Worm (Caenorhabditis elegans) whole organism, young adult: ENCODE results near the gene Y39A1A.21.

Experiments used
- B0261.1 ChIP-seq: sonication (generic microtip); optimal IDR thresholded peaks from 2 replicates; lab custom pipeline; 2016; ENCODE audit warnings: mild to moderate bottlenecking, missing genetic modification characterization, moderate library complexity, missing compliant biosample characterization
- B0336.3 ChIP-seq: fragments of 200-800 bp; sonication (Bioruptor generic); IDR thresholded peaks from 2 replicates; pipeline ENCODE4 v1.3.6; 2022; ENCODE audit warnings: missing genetic modification characterization, missing compliant biosample characterization
- C06A6.2 ChIP-seq: fragments of 200-800 bp; sonication (Bioruptor generic); conservative IDR thresholded peaks from 2 replicates; pipeline ENCODE4 v1.3.6; 2022; ENCODE audit warnings: missing genetic modification characterization, missing compliant biosample characterization
- D2030.7 ChIP-seq: fragments of 200-800 bp; sonication (Bioruptor generic); IDR thresholded peaks from 2 replicates; pipeline ENCODE4 v1.3.6; 2022; ENCODE audit warnings: missing genetic modification reagents, missing genetic modification characterization, missing compliant biosample characterization
- F33H1.4 ChIP-seq: fragments of 200-800 bp; sonication (Bioruptor generic); IDR thresholded peaks from 2 replicates; pipeline ENCODE4 v1.3.6; 2022; ENCODE audit warnings: missing genetic modification reagents, missing genetic modification characterization, missing compliant biosample characterization
- F39B2.1 ChIP-seq: fragments of 200-800 bp; sonication (Bioruptor generic); IDR thresholded peaks from 2 replicates; pipeline ENCODE4 v1.3.6; 2022; ENCODE audit warnings: missing genetic modification reagents, missing genetic modification characterization, missing compliant biosample characterization
- F49E8.2 ChIP-seq: sonication (generic microtip); optimal IDR thresholded peaks from 3 replicates; lab custom pipeline; 2017; ENCODE audit warnings: missing genetic modification characterization, mild to moderate bottlenecking, missing compliant biosample characterization, antibody characterized with exemption, moderate library complexity; ENCODE audit not compliant: insufficient read depth
- F52B5.7 ChIP-seq: sonication (generic microtip); optimal IDR thresholded peaks from 2 replicates; lab custom pipeline; 2016; ENCODE audit warnings: mild to moderate bottlenecking, missing genetic modification characterization, missing compliant biosample characterization
- Y53G8AR.9 ChIP-seq: fragments of 200-800 bp; sonication (Bioruptor generic); conservative IDR thresholded peaks from 2 replicates; pipeline ENCODE4 v1.3.6; 2022; ENCODE audit warnings: missing genetic modification reagents, missing genetic modification characterization, missing compliant biosample characterization
- Y67H2A.10 ChIP-seq: fragments of 200-800 bp; sonication (Bioruptor generic); conservative IDR thresholded peaks from 2 replicates; pipeline ENCODE4 v1.3.6; 2022; ENCODE audit warnings: missing genetic modification reagents, missing genetic modification characterization, missing compliant biosample characterization
- akir-1 ChIP-seq: fragments of 200-800 bp; sonication (Bioruptor generic); optimal IDR thresholded peaks from 2 replicates; lab custom pipeline; 2018; ENCODE audit warnings: mild to moderate bottlenecking, missing genetic modification characterization, moderate library complexity, missing compliant biosample characterization
- ama-1 ChIP-seq, 3 experiments: fragments of 150-350 bp in 1 of 3; sonication (generic microtip) in 2 of 3; optimal IDR thresholded peaks; 2 replicates each; lab custom pipeline; 2014 to 2018; ENCODE audit warnings: missing biosample characterization in 2 of 3, missing genetic modification characterization in 2 of 3, missing genetic modification reagents in 2 of 3
- aptf-3 ChIP-seq: fragments of 200-800 bp; sonication (Bioruptor generic); IDR thresholded peaks from 2 replicates; pipeline ENCODE4 v1.3.6; 2022; ENCODE audit warnings: missing genetic modification characterization, missing compliant biosample characterization
- atf-7 ChIP-seq: sonication (generic microtip); optimal IDR thresholded peaks from 2 replicates; lab custom pipeline; 2017; ENCODE audit warnings: mild to moderate bottlenecking, missing genetic modification characterization, missing compliant biosample characterization
- cebp-1 ChIP-seq, 2 experiments: fragments of 200-800 bp in 1 of 2; sonication (Bioruptor generic) in 1 of 2; sonication (generic microtip) in 1 of 2; IDR thresholded peaks in 1 of 2; optimal IDR thresholded peaks in 1 of 2; 2 replicates each; pipeline versions ENCODE4 v1.3.6 to Lab custom; 2017 to 2022; ENCODE audit warnings: missing compliant biosample characterization in 2 of 2, missing genetic modification characterization in 2 of 2, mild to moderate bottlenecking in 1 of 2, missing genetic modification reagents in 1 of 2, moderate library complexity in 1 of 2
- cebp-2 ChIP-seq: fragments of 200-800 bp; sonication (Bioruptor generic); IDR thresholded peaks from 2 replicates; pipeline ENCODE4 v1.3.6; 2022; ENCODE audit warnings: missing genetic modification characterization, missing compliant biosample characterization
- ceh-100 ChIP-seq: fragments of 200-800 bp; sonication (Bioruptor generic); IDR thresholded peaks from 2 replicates; pipeline ENCODE4 v1.3.6; 2022; ENCODE audit warnings: missing genetic modification reagents, missing genetic modification characterization, missing compliant biosample characterization
- ceh-58 ChIP-seq: fragments of 200-800 bp; sonication (Bioruptor generic); IDR thresholded peaks from 2 replicates; pipeline ENCODE4 v1.3.6; 2022; ENCODE audit warnings: missing genetic modification characterization, missing compliant biosample characterization
- die-1 ChIP-seq: sonication (generic microtip); optimal IDR thresholded peaks from 2 replicates; lab custom pipeline; 2016; ENCODE audit warnings: missing genotype, mild to moderate bottlenecking, missing genetic modification characterization, missing compliant biosample characterization
- efl-1 ChIP-seq: fragments of 150-350 bp; optimal IDR thresholded peaks from 2 replicates; lab custom pipeline; 2014; ENCODE audit warnings: missing biosample characterization, missing genetic modification reagents, missing genetic modification characterization
- ekl-4 ChIP-seq: fragments of 200-800 bp; sonication (Bioruptor generic); IDR thresholded peaks from 2 replicates; pipeline ENCODE4 v1.3.6; 2022; ENCODE audit warnings: missing genetic modification reagents, missing genetic modification characterization, missing compliant biosample characterization
- hsf-1 ChIP-seq: fragments of 200-800 bp; sonication (Bioruptor generic); IDR thresholded peaks from 2 replicates; pipeline ENCODE4 v1.3.6; 2022; ENCODE audit warnings: missing genetic modification reagents, missing genetic modification characterization, missing compliant biosample characterization
- lin-26 ChIP-seq: fragments of 200-800 bp; sonication (Bioruptor generic); IDR thresholded peaks from 2 replicates; pipeline ENCODE4 v1.3.6; 2022; ENCODE audit warnings: missing genetic modification reagents, missing genetic modification characterization, missing compliant biosample characterization
- lin-54 ChIP-seq: fragments of 200-800 bp; sonication (Bioruptor generic); optimal IDR thresholded peaks from 2 replicates; lab custom pipeline; 2018; ENCODE audit warnings: mild to moderate bottlenecking, missing genetic modification characterization, missing compliant biosample characterization
- madf-10 ChIP-seq: sonication (generic microtip); optimal IDR thresholded peaks from 2 replicates; lab custom pipeline; 2016; ENCODE audit warnings: mild to moderate bottlenecking, missing genetic modification characterization, missing compliant biosample characterization
- madf-6 ChIP-seq: fragments of 200-800 bp; sonication (Bioruptor generic); IDR thresholded peaks from 2 replicates; pipeline ENCODE4 v1.3.6; 2022; ENCODE audit warnings: missing genetic modification reagents, missing genetic modification characterization, missing compliant biosample characterization
- mcd-1 ChIP-seq: fragments of 200-800 bp; sonication (Bioruptor generic); IDR thresholded peaks from 2 replicates; pipeline ENCODE4 v1.3.6; 2022; ENCODE audit warnings: missing genetic modification reagents, missing genetic modification characterization, missing compliant biosample characterization
- nfyb-1 ChIP-seq: fragments of 200-800 bp; sonication (Bioruptor generic); IDR thresholded peaks from 2 replicates; pipeline ENCODE4 v1.3.6; 2022; ENCODE audit warnings: missing genetic modification reagents, missing genetic modification characterization, missing compliant biosample characterization
- nhr-27 ChIP-seq: fragments of 200-800 bp; sonication (Bioruptor generic); optimal IDR thresholded peaks from 2 replicates; lab custom pipeline; 2018; ENCODE audit warnings: mild to moderate bottlenecking, missing genetic modification characterization, moderate library complexity, missing compliant biosample characterization
- rcor-1 ChIP-seq: fragments of 200-800 bp; sonication (Bioruptor generic); IDR thresholded peaks from 2 replicates; pipeline ENCODE4 v1.3.6; 2022; ENCODE audit warnings: missing genetic modification reagents, missing genetic modification characterization, missing compliant biosample characterization
- rpc-1 ChIP-seq, 2 experiments: fragments of 150-350 bp in 1 of 2; sonication (generic microtip) in 1 of 2; optimal IDR thresholded peaks; 2 replicates each; lab custom pipeline; 2014 to 2018; ENCODE audit warnings: missing biosample characterization in 1 of 2, missing genetic modification characterization in 1 of 2, missing genetic modification reagents in 1 of 2, missing genotype in 1 of 2
- snpc-1.1 ChIP-seq: sonication (generic microtip); optimal IDR thresholded peaks from 2 replicates; lab custom pipeline; 2017; ENCODE audit warnings: missing genetic modification characterization, mild to moderate bottlenecking, missing compliant biosample characterization, antibody characterized with exemption, moderate library complexity, missing genotype, missing genetic modification reagents; ENCODE audit not compliant: insufficient read depth
- snpc-1.3 ChIP-seq: sonication (generic microtip); optimal IDR thresholded peaks from 2 replicates; lab custom pipeline; 2017; ENCODE audit warnings: missing genetic modification characterization, mild to moderate bottlenecking, missing compliant biosample characterization, antibody characterized with exemption, moderate library complexity, missing genotype, missing genetic modification reagents; ENCODE audit not compliant: insufficient read depth
- sptf-2 ChIP-seq: fragments of 200-800 bp; sonication (Bioruptor generic); optimal IDR thresholded peaks from 2 replicates; lab custom pipeline; 2018; ENCODE audit warnings: mild to moderate bottlenecking, missing genetic modification characterization, missing compliant biosample characterization
- tlf-1 ChIP-seq: fragments of 200-800 bp; sonication (Bioruptor generic); optimal IDR thresholded peaks from 2 replicates; lab custom pipeline; 2018; ENCODE audit warnings: mild to moderate bottlenecking, missing genetic modification characterization, missing compliant biosample characterization
- ztf-18 ChIP-seq: sonication (generic microtip); optimal IDR thresholded peaks from 2 replicates; lab custom pipeline; 2016; ENCODE audit warnings: missing genotype, mild to moderate bottlenecking, missing genetic modification characterization, missing compliant biosample characterization
- ztf-6 ChIP-seq: fragments of 200-800 bp; sonication (Bioruptor generic); IDR thresholded peaks from 2 replicates; pipeline ENCODE4 v1.3.6; 2022; ENCODE audit warnings: missing genetic modification reagents, missing genetic modification characterization, missing compliant biosample characterization

Gene Y39A1A.21

DNA sequence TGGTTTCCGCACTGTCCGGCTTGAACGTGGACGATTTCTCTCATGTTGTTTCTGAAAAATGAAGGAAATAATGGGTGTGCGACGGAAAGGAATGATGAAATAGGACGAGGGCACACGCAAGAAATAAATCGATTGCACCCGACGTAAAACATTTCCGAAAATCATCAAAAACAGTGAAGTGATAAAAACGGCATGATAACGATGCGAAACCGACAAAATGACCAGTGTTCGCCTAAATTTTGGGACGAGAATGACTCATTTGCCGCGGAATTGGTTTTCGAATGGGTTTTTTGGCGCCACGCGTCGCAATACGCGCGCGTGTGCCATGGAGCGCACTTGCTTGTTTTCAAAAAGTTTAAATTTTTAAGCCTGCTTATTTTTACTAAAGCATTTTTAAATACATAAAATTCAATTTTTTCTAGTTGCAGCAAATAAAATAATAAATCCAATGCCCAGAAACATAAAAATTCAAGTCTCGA, 35.6 kb upstream of the Y39A1A.21 start, which contains the start of the genes tbb-1 and rib-2 (continued):
- TF ChIP-seq madf-6 (GFP tag; lab: Robert Waterston, UW) (peak; percentile 100), snpc-1.1 (tag; lab: Kevin White, UChicago) (peak; percentile 77), F52B5.7 (tag; lab: Kevin White, UChicago) (peak; percentile 44), cebp-2 (GFP tag; lab: Robert Waterston, UW) (no peak), madf-10 (tag; lab: Kevin White, UChicago) (peak; percentile 78), akir-1 (GFP tag; lab: Kevin White, UChicago) (no peak), hsf-1 (GFP tag; lab: Robert Waterston, UW) (peak; percentile 95), sptf-2 (peak; percentile 3)

- TF ChIP-seq ztf-6 (GFP tag; lab: Robert Waterston, UW) (no peak), rcor-1 (GFP tag; lab: Robert Waterston, UW) (0 out of 2 replicates have a peak, but pooled peaks have one; percentile 29), hsf-1 (GFP tag; lab: Robert Waterston, UW) (peak; percentile 66), ztf-18 (tag; lab: Kevin White, UChicago) (no peak), C06A6.2 (GFP tag; lab: Robert Waterston, UW) (no peak), snpc-1.1 (tag; lab: Kevin White, UChicago) (peak; percentile 29), efl-1 (GFP tag; lab: Kevin White, UChicago) (peak; percentile 20), nhr-27 (tag; lab: Kevin White, UChicago) (peak; percentile 14), ceh-100 (0 out of 2 replicates have a peak, but pooled peaks have one; percentile 11), die-1 (tag; lab: Kevin White, UChicago) (no peak), ama-1 (optimal IDR thresholded peaks at IDR 0.05; lab: Kevin White, UChicago) (peak; percentile 60), ama-1 (GFP tag; optimal IDR thresholded peaks at IDR 0.05; lab: Kevin White, UChicago) (peak in 1 of 2 experiments; percentile 10), madf-6 (GFP tag; lab: Robert Waterston, UW) (peak; percentile 67), rpc-1 (optimal IDR thresholded peaks at IDR 0.05; lab: Kevin White, UChicago) (no peak), rpc-1 (tag; optimal IDR thresholded peaks at IDR 0.05; lab: Kevin White, UChicago) (no peak), tlf-1 (GFP tag; lab: Kevin White, UChicago) (peak; percentile 46), atf-7 (tag; lab: Kevin White, UChicago) (no peak), snpc-1.3 (peak; percentile 54), nfyb-1 (GFP tag; lab: Robert Waterston, UW) (0 out of 2 replicates have a peak, but pooled peaks have one; percentile 12), D2030.7 (GFP tag; lab: Robert Waterston, UW) (peak; percentile 50; the same call in 1 of the 2 replicates), B0261.1 (tag; lab: Kevin White, UChicago) (no peak), ekl-4 (GFP tag; lab: Robert Waterston, UW) (0 out of 2 replicates have a peak, but pooled peaks have one; percentile 38), mcd-1 (peak; percentile 6; the same call in 1 of the 2 replicates), B0336.3 (peak; percentile 26; the same call in 1 of the 2 replicates), Y67H2A.10 (0 out of 2 replicates have a peak, but pooled peaks have one; percentile 30), ceh-58 (0 out of 2 replicates have a peak, but pooled peaks have one; percentile 42), Y53G8AR.9 (GFP tag; lab: Robert Waterston, UW) (peak; percentile 61; the same call in 1 of the 2 replicates), F33H1.4 (GFP tag; lab: Robert Waterston, UW) (peak; percentile 28; the same call in 1 of the 2 replicates), lin-26 (GFP tag; lab: Robert Waterston, UW) (peak; percentile 41; the same call in 1 of the 2 replicates), F52B5.7 (tag; lab: Kevin White, UChicago) (no peak), lin-54 (GFP tag; lab: Kevin White, UChicago) (peak; percentile 39), F39B2.1 (GFP tag; lab: Robert Waterston, UW) (0 out of 2 replicates have a peak, but pooled peaks have one; percentile 11), F49E8.2 (tag; lab: Kevin White, UChicago) (peak; percentile 48), cebp-1 (GFP tag; IDR thresholded peaks at IDR 0.05; lab: Robert Waterston, UW) (no peak; the same call in 1 of the 2 replicates), cebp-1 (tag; optimal IDR thresholded peaks at IDR 0.05; lab: Kevin White, UChicago) (peak; percentile 9), aptf-3 (GFP tag; lab: Robert Waterston, UW) (no peak)
- TF ChIP-seq, all 124 proteins: peak for 24
Observed at ce11 chrIII:10740518-10740917, 33.7 kb upstream of the Y39A1A.21 start, which contains the start of gene K01G5.8. TSS of gene K01G5.8 (minus strand) at chrIII:10740772.
